Worm (Caenorhabditis elegans) whole organism, L4 larva: ENCODE measurements around the gene F54D10.8.

Experiments used
- ceh-82 ChIP-seq: sonication (generic microtip); optimal IDR thresholded peaks from 2 replicates; lab custom pipeline; 2017; ENCODE audit warnings: missing biosample characterization, missing genetic modification characterization
- ctbp-1 ChIP-seq: fragments of 200-800 bp; sonication (Bioruptor generic); IDR thresholded peaks from 2 replicates; pipeline ENCODE4 v1.3.6; 2022; ENCODE audit warnings: missing genetic modification reagents, missing genetic modification characterization, missing compliant biosample characterization
- dmd-9 ChIP-seq: fragments of 200-800 bp; sonication (Bioruptor generic); IDR thresholded peaks from 2 replicates; pipeline ENCODE4 v1.3.6; 2022; ENCODE audit warnings: missing genetic modification reagents, missing genetic modification characterization, missing compliant biosample characterization
- dpl-1 ChIP-seq: fragments of 150-350 bp; optimal IDR thresholded peaks from 2 replicates; lab custom pipeline; 2014; ENCODE audit warnings: missing biosample characterization, missing genetic modification reagents, missing genetic modification characterization
- egl-27 ChIP-seq: sonication (generic microtip); optimal IDR thresholded peaks from 3 replicates; lab custom pipeline; 2017; ENCODE audit warnings: missing biosample characterization, missing genetic modification reagents, missing genetic modification characterization
- fos-1 ChIP-seq: fragments of 150-350 bp; optimal IDR thresholded peaks from 2 replicates; lab custom pipeline; 2014; ENCODE audit warnings: missing biosample characterization, missing genetic modification characterization
- nhr-48 ChIP-seq: sonication (generic microtip); optimal IDR thresholded peaks from 2 replicates; lab custom pipeline; 2016; ENCODE audit warnings: mild to moderate bottlenecking, missing genetic modification characterization, missing compliant biosample characterization
- nhr-6 ChIP-seq: fragments of 150-350 bp; optimal IDR thresholded peaks from 2 replicates; lab custom pipeline; 2014; ENCODE audit warnings: missing biosample characterization, missing genetic modification characterization
- nhr-76 ChIP-seq: fragments of 150-350 bp; optimal IDR thresholded peaks from 2 replicates; lab custom pipeline; 2014; ENCODE audit warnings: missing biosample characterization, missing genetic modification characterization
- pha-4 ChIP-seq, 2 experiments: fragments of 150-350 bp in 1 of 2; fragments of 200-800 bp in 1 of 2; sonication (Bioruptor generic) in 1 of 2; IDR thresholded peaks in 1 of 2; optimal IDR thresholded peaks in 1 of 2; 2 replicates each; pipeline versions ENCODE4 v1.3.6 to Lab custom; 2014 to 2022; ENCODE audit warnings: missing genetic modification characterization in 2 of 2, missing genetic modification reagents in 2 of 2, missing biosample characterization in 1 of 2, missing compliant biosample characterization in 1 of 2
- skn-1 ChIP-seq: fragments of 150-350 bp; optimal IDR thresholded peaks from 2 replicates; lab custom pipeline; 2014; ENCODE audit warnings: missing biosample characterization, missing genetic modification characterization
- unc-39 ChIP-seq: sonication (generic microtip); optimal IDR thresholded peaks from 2 replicates; lab custom pipeline; 2017; ENCODE audit warnings: missing biosample characterization, missing genetic modification characterization
- unc-62 ChIP-seq, 3 experiments: fragments of 150-350 bp in 1 of 3; sonication (generic microtip); optimal IDR thresholded peaks in 2 of 3; peaks in 1 of 3; 1 replicate in 1 of 3; 2 replicates in 2 of 3; lab custom pipeline; 2014 to 2017; ENCODE audit warnings: missing biosample characterization in 3 of 3, missing genetic modification characterization in 3 of 3, missing genetic modification reagents in 3 of 3, missing genotype in 1 of 3
- ztf-11 ChIP-seq: fragments of 150-350 bp; optimal IDR thresholded peaks from 2 replicates; lab custom pipeline; 2014; ENCODE audit warnings: missing biosample characterization, missing genetic modification characterization

DNA sequence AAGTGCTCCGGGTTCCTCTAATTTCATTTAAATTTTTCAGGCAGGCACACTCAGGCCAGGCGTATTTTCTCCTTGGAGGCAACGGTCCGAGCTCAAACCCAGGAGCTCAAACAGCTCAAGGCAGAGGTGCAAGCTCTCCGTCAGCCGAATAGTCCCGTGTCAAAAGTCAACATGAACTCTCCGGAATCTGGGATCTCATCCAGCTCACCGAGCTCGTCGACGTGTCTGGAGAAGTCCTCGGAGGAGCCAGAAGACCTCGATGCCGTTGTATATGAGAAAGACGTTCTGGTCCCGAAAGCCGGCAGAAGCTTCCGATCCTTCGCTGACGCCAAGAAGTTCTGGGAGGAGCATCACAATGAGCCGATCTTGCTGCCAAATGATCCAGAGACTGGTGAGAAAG, 41.9 kb downstream of the F54D10.8 start:
- TF ChIP-seq unc-62 (GFP tag; optimal IDR thresholded peaks at IDR 0.05 in 1 of 2; lab: Kevin White, UChicago) (no peak), unc-62 (tag; optimal IDR thresholded peaks at IDR 0.05; lab: Kevin White, UChicago) (no peak), pha-4 (GFP tag; IDR thresholded peaks at IDR 0.05; lab: Robert Waterston, UW) (no peak), pha-4 (tag; optimal IDR thresholded peaks at IDR 0.05; lab: Kevin White, UChicago) (no peak), nhr-48 (tag; lab: Kevin White, UChicago) (no peak), ceh-82 (tag; lab: Kevin White, UChicago) (no peak), nhr-6 (tag; lab: Kevin White, UChicago) (no peak), dpl-1 (GFP tag; lab: Kevin White, UChicago) (no peak), nhr-76 (no peak), dmd-9 (no peak), unc-39 (tag; lab: Kevin White, UChicago) (no peak), egl-27 (tag; lab: Kevin White, UChicago) (no peak), fos-1 (tag; lab: Kevin White, UChicago) (no peak), ztf-11 (tag; lab: Kevin White, UChicago) (no peak), ctbp-1 (GFP tag; lab: Robert Waterston, UW) (no peak), skn-1 (no peak)
